Fruit fly (Drosophila melanogaster) whole organism, embryonic: Measurements from ENCODE around the gene CG18180.

Experiments used
- Atf-2 ChIP-seq: fragments of 200-800 bp; sonication (Bioruptor generic); optimal IDR thresholded peaks from 2 replicates; lab custom pipeline; 2016; ENCODE audit warnings: missing biosample characterization, missing genetic modification characterization
- CG12744 ChIP-seq: fragments of 200-800 bp; sonication (Bioruptor generic); optimal IDR thresholded peaks from 2 replicates; lab custom pipeline; 2016; ENCODE audit warnings: missing biosample characterization, missing genetic modification characterization
- CG14860 ChIP-seq: fragments of 200-800 bp; sonication (Bioruptor generic); IDR thresholded peaks from 3 replicates; pipeline ENCODE4 v1.3.6; 2022; ENCODE audit warnings: missing biosample characterization, missing genetic modification characterization; ENCODE audit not compliant: partially characterized antibody
- CG17361 ChIP-seq: fragments of 200-800 bp; sonication (Bioruptor generic); IDR thresholded peaks from 3 replicates; pipeline ENCODE4 v1.3.6; 2022; ENCODE audit warnings: missing biosample characterization, missing genetic modification characterization
- CG17385 ChIP-seq: fragments of 200-800 bp; sonication (Bioruptor generic); optimal IDR thresholded peaks from 3 replicates; lab custom pipeline; 2018; ENCODE audit warnings: missing biosample characterization, mild to moderate bottlenecking, missing genetic modification characterization
- CG2129 ChIP-seq: fragments of 200-800 bp; sonication (Bioruptor generic); IDR thresholded peaks from 2 replicates; pipeline ENCODE4 v1.3.6; 2022; ENCODE audit warnings: missing biosample characterization, missing genetic modification characterization; ENCODE audit not compliant: partially characterized antibody
- CG30020 ChIP-seq: fragments of 200-800 bp; optimal IDR thresholded peaks from 2 replicates; lab custom pipeline; 2019; ENCODE audit warnings: missing biosample characterization, mild to moderate bottlenecking, missing genetic modification characterization, moderate library complexity
- CG3065 ChIP-seq: fragments of 200-800 bp; sonication (Bioruptor generic); optimal IDR thresholded peaks from 2 replicates; lab custom pipeline; 2016; ENCODE audit warnings: missing biosample characterization, missing genetic modification characterization
- CG31441 ChIP-seq: fragments of 200-800 bp; sonication (Bioruptor generic); IDR thresholded peaks from 2 replicates; pipeline ENCODE4 v1.3.6; 2022; ENCODE audit warnings: missing biosample characterization, missing genetic modification characterization
- CG4707 ChIP-seq: fragments of 200-800 bp; sonication (Bioruptor generic); optimal IDR thresholded peaks from 2 replicates; lab custom pipeline; 2018; ENCODE audit warnings: missing biosample characterization, mild to moderate bottlenecking, missing genetic modification characterization, moderate library complexity
- CG4730 ChIP-seq: fragments of 200-800 bp; sonication (Bioruptor generic); IDR thresholded peaks from 2 replicates; pipeline ENCODE4 v1.3.6; 2022; ENCODE audit warnings: missing biosample characterization, missing genetic modification characterization
- CG5953 ChIP-seq: fragments of 200-800 bp; sonication (Bioruptor generic); IDR thresholded peaks from 2 replicates; pipeline ENCODE4 v1.3.6; 2022; ENCODE audit warnings: missing biosample characterization, missing genetic modification characterization
- CG6813 ChIP-seq: fragments of 200-800 bp; sonication (Bioruptor generic); optimal IDR thresholded peaks from 2 replicates; lab custom pipeline; 2017; ENCODE audit warnings: missing biosample characterization, missing genetic modification characterization, mild to moderate bottlenecking, moderate library complexity, missing genetic modification reagents
- CG8290 ChIP-seq, 3 experiments: fragments of 200-800 bp; sonication (Bioruptor generic); optimal IDR thresholded peaks; 2 replicates each; lab custom pipeline; 2016 to 2019; ENCODE audit warnings: missing biosample characterization in 3 of 3, missing genetic modification characterization in 3 of 3, mild to moderate bottlenecking in 2 of 3, moderate library complexity in 1 of 3
- CG9817 ChIP-seq: fragments of 200-800 bp; sonication (Bioruptor generic); optimal IDR thresholded peaks from 2 replicates; lab custom pipeline; 2018; ENCODE audit warnings: missing biosample characterization, mild to moderate bottlenecking, missing genetic modification characterization, moderate library complexity
- CG9876 ChIP-seq: fragments of 200-800 bp; sonication (Bioruptor generic); optimal IDR thresholded peaks from 2 replicates; lab custom pipeline; 2016; ENCODE audit warnings: missing biosample characterization, missing genetic modification characterization
- Chrac-16 ChIP-seq: fragments of 200-800 bp; sonication (Bioruptor generic); optimal IDR thresholded peaks from 3 replicates; lab custom pipeline; 2016; ENCODE audit warnings: missing biosample characterization, missing genetic modification characterization
- CkIIα-i1 ChIP-seq: fragments of 200-800 bp; sonication (Bioruptor generic); IDR thresholded peaks from 2 replicates; pipeline ENCODE4 v1.3.6; 2022; ENCODE audit warnings: missing biosample characterization, missing genetic modification characterization
- Eip74EF ChIP-seq, 2 experiments: fragments of 200-800 bp in 1 of 2; fragments of >200 bp in 1 of 2; sonication (Bioruptor generic) in 1 of 2; optimal IDR thresholded peaks; 2 replicates each; lab custom pipeline; 2017 to 2019; ENCODE audit warnings: missing biosample characterization in 2 of 2, missing genetic modification characterization in 2 of 2, mild to moderate bottlenecking in 1 of 2, moderate library complexity in 1 of 2
- H2.0 ChIP-seq: fragments of 200-800 bp; sonication (Bioruptor generic); IDR thresholded peaks from 2 replicates; pipeline ENCODE4 v1.3.6; 2022; ENCODE audit warnings: missing biosample characterization, missing genetic modification characterization
- Hr3 ChIP-seq: fragments of 200-800 bp; sonication (Bioruptor generic); optimal IDR thresholded peaks from 3 replicates; lab custom pipeline; 2016; ENCODE audit warnings: missing biosample characterization, missing genetic modification characterization
- Hr39 ChIP-seq: fragments of >200 bp; optimal IDR thresholded peaks from 2 replicates; lab custom pipeline; 2017
- Hr78 ChIP-seq, 2 experiments: fragments of 200-800 bp in 1 of 2; fragments of >200 bp in 1 of 2; sonication (Bioruptor generic) in 1 of 2; optimal IDR thresholded peaks; 2 replicates each; lab custom pipeline; 2017 to 2019; ENCODE audit warnings: missing biosample characterization in 2 of 2, missing genetic modification characterization in 2 of 2, mild to moderate bottlenecking in 1 of 2, moderate library complexity in 1 of 2
- Med ChIP-seq: fragments of 200-800 bp; sonication (Bioruptor generic); peaks from one replicate; lab custom pipeline; 2016; ENCODE audit warnings: missing biosample characterization, missing genetic modification characterization, mild to moderate bottlenecking, inconsistent platforms, moderate library complexity
- Poxn ChIP-seq: fragments of 200-800 bp; sonication (Bioruptor generic); IDR thresholded peaks from 2 replicates; pipeline ENCODE4 v1.3.6; 2022; ENCODE audit warnings: missing biosample characterization, missing genetic modification characterization
- Ravus ChIP-seq: fragments of 200-800 bp; sonication (Bioruptor generic); IDR thresholded peaks from 2 replicates; pipeline ENCODE4 v1.3.6; 2022; ENCODE audit warnings: missing biosample characterization, missing genetic modification characterization
- Sox102F ChIP-seq: fragments of 200-800 bp; sonication (Bioruptor generic); optimal IDR thresholded peaks from 2 replicates; lab custom pipeline; 2018; ENCODE audit warnings: missing biosample characterization, mild to moderate bottlenecking, missing genetic modification characterization, moderate library complexity
- Spps ChIP-seq: fragments of 200-800 bp; sonication (Bioruptor generic); optimal IDR thresholded peaks from 2 replicates; lab custom pipeline; 2018; ENCODE audit warnings: missing biosample characterization, mild to moderate bottlenecking, missing genetic modification characterization
- Ssrp ChIP-seq: fragments of 200-800 bp; sonication (Bioruptor generic); optimal IDR thresholded peaks from 2 replicates; lab custom pipeline; 2018; ENCODE audit warnings: missing biosample characterization, mild to moderate bottlenecking, missing genetic modification characterization, moderate library complexity
- Usf ChIP-seq: fragments of 200-800 bp; sonication (Bioruptor generic); optimal IDR thresholded peaks from 2 replicates; lab custom pipeline; 2017; ENCODE audit warnings: missing genotype, missing biosample characterization, missing genetic modification characterization
- ab ChIP-seq: fragments of 200-800 bp; sonication (Bioruptor generic); optimal IDR thresholded peaks from 2 replicates; lab custom pipeline; 2016; ENCODE audit warnings: missing biosample characterization, missing genetic modification characterization
- amos ChIP-seq: fragments of 200-800 bp; sonication (Bioruptor generic); IDR thresholded peaks from 2 replicates; pipeline ENCODE4 v1.3.6; 2022; ENCODE audit warnings: missing biosample characterization, missing genetic modification characterization; ENCODE audit not compliant: partially characterized antibody
- az2 ChIP-seq: fragments of 200-800 bp; sonication (Bioruptor generic); optimal IDR thresholded peaks from 3 replicates; lab custom pipeline; 2016; ENCODE audit warnings: missing biosample characterization, missing genetic modification characterization
- cg ChIP-seq: fragments of 200-800 bp; sonication (Bioruptor generic); optimal IDR thresholded peaks from 3 replicates; lab custom pipeline; 2019; ENCODE audit warnings: missing biosample characterization, mild to moderate bottlenecking, missing genetic modification characterization, moderate library complexity
- dmrt11E ChIP-seq: fragments of 200-800 bp; sonication (Bioruptor generic); optimal IDR thresholded peaks from 3 replicates; lab custom pipeline; 2018; ENCODE audit warnings: missing biosample characterization, mild to moderate bottlenecking, missing genetic modification characterization, moderate library complexity
- emc ChIP-seq: fragments of 200-800 bp; sonication (Bioruptor generic); optimal IDR thresholded peaks from 2 replicates; lab custom pipeline; 2016; ENCODE audit warnings: missing biosample characterization, missing genetic modification characterization
- gce ChIP-seq: fragments of 200-800 bp; sonication (Bioruptor generic); IDR thresholded peaks from 3 replicates; pipeline ENCODE4 v1.3.6; 2022; ENCODE audit warnings: missing biosample characterization, missing genetic modification characterization
- h ChIP-seq: fragments of >200 bp; optimal IDR thresholded peaks from 2 replicates; lab custom pipeline; 2017
- kni ChIP-seq: fragments of 200-800 bp; sonication (Bioruptor generic); optimal IDR thresholded peaks from 3 replicates; lab custom pipeline; 2017; ENCODE audit warnings: mild to moderate bottlenecking, missing biosample characterization, missing genetic modification reagents, missing genetic modification characterization
- lmd ChIP-seq: fragments of 200-800 bp; sonication (Bioruptor generic); IDR thresholded peaks from 2 replicates; pipeline ENCODE4 v1.3.6; 2022; ENCODE audit warnings: missing biosample characterization, missing genetic modification characterization
- luna ChIP-seq: fragments of 200-800 bp; sonication (Bioruptor generic); optimal IDR thresholded peaks from 2 replicates; lab custom pipeline; 2016; ENCODE audit warnings: missing biosample characterization, missing genetic modification characterization
- mam ChIP-seq: fragments of 200-800 bp; sonication (Bioruptor generic); optimal IDR thresholded peaks from 3 replicates; lab custom pipeline; 2016; ENCODE audit warnings: missing biosample characterization, missing genetic modification characterization
- mirr ChIP-seq: fragments of 200-800 bp; sonication (Bioruptor generic); optimal IDR thresholded peaks from 3 replicates; lab custom pipeline; 2018; ENCODE audit warnings: missing biosample characterization, mild to moderate bottlenecking, missing genetic modification characterization
- pb ChIP-seq: fragments of 200-800 bp; sonication (Bioruptor generic); optimal IDR thresholded peaks from 3 replicates; lab custom pipeline; 2016; ENCODE audit warnings: missing biosample characterization, missing genetic modification characterization
- pnt ChIP-seq: fragments of 200-800 bp; sonication (Bioruptor generic); optimal IDR thresholded peaks from 3 replicates; lab custom pipeline; 2016; ENCODE audit warnings: missing biosample characterization, missing genetic modification characterization
- salm ChIP-seq: fragments of 200-800 bp; sonication (Bioruptor generic); optimal IDR thresholded peaks from 2 replicates; lab custom pipeline; 2018; ENCODE audit warnings: missing biosample characterization, mild to moderate bottlenecking, missing genetic modification characterization
- sens ChIP-seq: fragments of 200-800 bp; sonication (Bioruptor generic); peaks from one replicate; lab custom pipeline; 2016; ENCODE audit warnings: missing biosample characterization, missing genetic modification characterization
- slbo ChIP-seq: fragments of 200-800 bp; sonication (Bioruptor generic); IDR thresholded peaks from 2 replicates; pipeline ENCODE4 v1.3.6; 2022; ENCODE audit warnings: missing biosample characterization, missing genetic modification characterization
- slou ChIP-seq: fragments of 200-800 bp; sonication (Bioruptor generic); optimal IDR thresholded peaks from 3 replicates; lab custom pipeline; 2016; ENCODE audit warnings: missing biosample characterization, missing genetic modification characterization
- stc ChIP-seq: fragments of 200-800 bp; sonication (Bioruptor generic); IDR thresholded peaks from 2 replicates; pipeline ENCODE4 v1.3.6; 2022; ENCODE audit warnings: missing biosample characterization, missing genetic modification characterization
- tgo ChIP-seq: fragments of 200-800 bp; sonication (Bioruptor generic); IDR thresholded peaks from 3 replicates; pipeline ENCODE4 v1.3.6; 2022; ENCODE audit warnings: missing biosample characterization, missing genetic modification characterization
- tio ChIP-seq: fragments of 200-800 bp; sonication (Bioruptor generic); optimal IDR thresholded peaks from 2 replicates; lab custom pipeline; 2017; ENCODE audit warnings: missing biosample characterization, missing genetic modification characterization, inconsistent platforms

The CG18180 gene

dm6 chr3L:9678007-9678497, 37.2 kb downstream of the CG18180 start (continued):
- no peak for TF ChIP-seq CG12744 (GFP tag; lab: Kevin White, UChicago)
- no peak for TF ChIP-seq CkIIα-i1
- TF ChIP-seq Usf (GFP tag; lab: Kevin White, UChicago) = no peak
- TF ChIP-seq az2 (GFP tag; lab: Kevin White, UChicago) = no peak
- peak; percentile 71 for TF ChIP-seq cg (GFP tag; lab: Kevin White, UChicago)
- TF ChIP-seq Hr39 (lab: Kevin White, UChicago) = no peak
- no peak for TF ChIP-seq tgo
- TF ChIP-seq h (lab: Kevin White, UChicago) = no peak
- peak; percentile 8 for TF ChIP-seq Ssrp
- no peak for TF ChIP-seq CG17385 (GFP tag; lab: Kevin White, UChicago)
- no peak for TF ChIP-seq CG14860
- TF ChIP-seq CG8290 (GFP tag; optimal IDR thresholded peaks at IDR 0.05; lab: Kevin White, UChicago) = no peak
- TF ChIP-seq CG8290 (tag; optimal IDR thresholded peaks at IDR 0.05; lab: Kevin White, UChicago) = no peak
- no peak for TF ChIP-seq Chrac-16 (GFP tag; lab: Kevin White, UChicago)
- TF ChIP-seq Poxn = no peak
- no peak for TF ChIP-seq CG3065 (GFP tag; lab: Kevin White, UChicago)
- no peak for TF ChIP-seq dmrt11E (tag; lab: Kevin White, UChicago)
- peak; percentile 86 for TF ChIP-seq sens (GFP tag; lab: Kevin White, UChicago)
- TF ChIP-seq Eip74EF (GFP tag; optimal IDR thresholded peaks at IDR 0.05; lab: Kevin White, UChicago) = peak in 1 of 2 experiments; percentile 54
- TF ChIP-seq amos (GFP tag; lab: Robert Waterston, UW) = no peak
- no peak for TF ChIP-seq CG9817 (tag; lab: Kevin White, UChicago)
- TF ChIP-seq slbo = no peak
- peak; percentile 16 for TF ChIP-seq CG4707 (GFP tag; lab: Kevin White, UChicago)
- TF ChIP-seq CG17361 (GFP tag; lab: Robert Waterston, UW) = 0 out of 3 replicates have a peak, but pooled peaks have one; percentile 35
- no peak for TF ChIP-seq pb (GFP tag; lab: Kevin White, UChicago)
- peak; percentile 63 for TF ChIP-seq Med (GFP tag; lab: Kevin White, UChicago)
- no peak for TF ChIP-seq Atf-2 (GFP tag; lab: Kevin White, UChicago)
- no peak for TF ChIP-seq H2.0 (GFP tag; lab: Robert Waterston, UW)
- TF ChIP-seq slou = no peak
- no peak for TF ChIP-seq CG9876 (GFP tag; lab: Kevin White, UChicago)
- TF ChIP-seq CG31441 = no peak
- TF ChIP-seq CG4730 (GFP tag; lab: Robert Waterston, UW) = no peak
- no peak for TF ChIP-seq mirr (GFP tag; lab: Kevin White, UChicago)
- TF ChIP-seq salm (tag; lab: Kevin White, UChicago) = no peak
- TF ChIP-seq CG2129 (GFP tag; lab: Robert Waterston, UW) = no peak
- TF ChIP-seq Hr78 (GFP tag; optimal IDR thresholded peaks at IDR 0.05; lab: Kevin White, UChicago) = no peak
- TF ChIP-seq CG5953 = no peak
- TF ChIP-seq gce (GFP tag; lab: Robert Waterston, UW) = no peak
- no peak for TF ChIP-seq emc
- no peak for TF ChIP-seq luna
- peak; percentile 19 for TF ChIP-seq tio (GFP tag; lab: Kevin White, UChicago)
- TF ChIP-seq Spps (tag; lab: Kevin White, UChicago) = no peak
- no peak for TF ChIP-seq CG30020 (tag; lab: Kevin White, UChicago)
- TF ChIP-seq Ravus (GFP tag; lab: Robert Waterston, UW) = no peak
- no peak for TF ChIP-seq Sox102F (GFP tag; lab: Kevin White, UChicago)
- TF ChIP-seq lmd (GFP tag; lab: Robert Waterston, UW) = no peak
- no peak; the same call in 1 of the 2 replicates for TF ChIP-seq stc (GFP tag; lab: Robert Waterston, UW)
- no peak for TF ChIP-seq pnt (GFP tag; lab: Kevin White, UChicago)
- TF ChIP-seq mam (GFP tag; lab: Kevin White, UChicago) = no peak
- TF ChIP-seq kni (GFP tag; lab: Kevin White, UChicago) = peak; percentile 24
- peak; percentile 4 for TF ChIP-seq CG6813 (GFP tag; lab: Kevin White, UChicago)
- no peak for TF ChIP-seq ab (GFP tag; lab: Kevin White, UChicago)
- no peak for TF ChIP-seq Hr3
